Fruit fly (Drosophila melanogaster): ENCODE data around the gene CG4045.

Gene CG4045

dm6 chrX:2069787-2070707 is 5.7 kb downstream of the CG4045 start (continued):
- no peak for TF ChIP-seq Stat92E (GFP tag; optimal IDR thresholded peaks at IDR 0.05)
- no peak for TF ChIP-seq CG10267 (tag; optimal IDR thresholded peaks at IDR 0.05)
- no peak for TF ChIP-seq CG12219 (GFP tag; optimal IDR thresholded peaks at IDR 0.05)
- no peak for TF ChIP-seq TFAM (GFP tag; optimal IDR thresholded peaks at IDR 0.05)
- no peak for TF ChIP-seq psq (GFP tag; optimal IDR thresholded peaks at IDR 0.05)
- no peak for TF ChIP-seq bowl (GFP tag; IDR thresholded peaks at IDR 0.05)
- TF ChIP-seq lab (GFP tag; optimal IDR thresholded peaks at IDR 0.05): peak; percentile 40
- TF ChIP-seq dysf (GFP tag; IDR thresholded peaks at IDR 0.05): no peak
- TF ChIP-seq Med (GFP tag): peak; percentile 9
- TF ChIP-seq lbe (GFP tag; optimal IDR thresholded peaks at IDR 0.05): no peak
- no peak for TF ChIP-seq CkIIα-i1 (GFP tag; IDR thresholded peaks at IDR 0.05)
- no peak for TF ChIP-seq CG18619 (GFP tag; optimal IDR thresholded peaks at IDR 0.05)
- no peak for TF ChIP-seq z (GFP tag; IDR thresholded peaks at IDR 0.05)
- no peak for TF ChIP-seq CG15514 (GFP tag; optimal IDR thresholded peaks at IDR 0.05)
- TF ChIP-seq CG6765 (GFP tag; optimal IDR thresholded peaks at IDR 0.05): no peak
- TF ChIP-seq tio (GFP tag; optimal IDR thresholded peaks at IDR 0.05): no peak
- no peak for TF ChIP-seq lmd (GFP tag; IDR thresholded peaks at IDR 0.05)
- no peak for TF ChIP-seq Six4 (GFP tag; optimal IDR thresholded peaks at IDR 0.05)
- no peak for TF ChIP-seq H15 (GFP tag; IDR thresholded peaks at IDR 0.05)
- TF ChIP-seq Spps (tag; optimal IDR thresholded peaks at IDR 0.05): no peak

dm6 chrX:2068292-2068691 is 7.4 kb downstream of the CG4045 start, which contains the start of gene CG4194:
TSS of gene CG4194 (plus strand) at chrX:2068592.
- no peak for TF ChIP-seq Sox100B (GFP tag; optimal IDR thresholded peaks at IDR 0.05)
- no peak for TF ChIP-seq CG4424 (GFP tag; optimal IDR thresholded peaks at IDR 0.05)
- no peak for TF ChIP-seq Fer1 (GFP tag; optimal IDR thresholded peaks at IDR 0.05)
- TF ChIP-seq CG8765 (GFP tag; IDR thresholded peaks at IDR 0.05): no peak
- TF ChIP-seq lov (optimal IDR thresholded peaks at IDR 0.05): no peak
- no peak for TF ChIP-seq lov (GFP tag; IDR thresholded peaks at IDR 0.05)
- TF ChIP-seq ac (GFP tag; optimal IDR thresholded peaks at IDR 0.05): peak; percentile 8
- TF ChIP-seq CG34422 (GFP tag; IDR thresholded peaks at IDR 0.05): no peak
- no peak for TF ChIP-seq NFAT (GFP tag; IDR thresholded peaks at IDR 0.05)
- TF ChIP-seq amos (GFP tag; IDR thresholded peaks at IDR 0.05; ENCODE audit: partially characterized antibody): no peak
- peak; percentile 50 for TF ChIP-seq CG3163 (GFP tag; optimal IDR thresholded peaks at IDR 0.05)
- TF ChIP-seq toy (GFP tag; IDR thresholded peaks at IDR 0.05): no peak
- TF ChIP-seq Optix (GFP tag; IDR thresholded peaks at IDR 0.05): no peak
- TF ChIP-seq gcm (GFP tag; optimal IDR thresholded peaks at IDR 0.05): no peak
- TF ChIP-seq D19A (tag; optimal IDR thresholded peaks at IDR 0.05): no peak

dm6 chrX:2066259-2066658 is 9.4 kb downstream of the CG4045 start, which contains the start of gene CG14054:
TSS of gene CG14054 (minus strand) at chrX:2066359.
- TF ChIP-seq sens (GFP tag) (peak; percentile 24), tio (GFP tag; optimal IDR thresholded peaks at IDR 0.05) (no peak)

- TF ChIP-seq caup (GFP tag; optimal IDR thresholded peaks at IDR 0.05; ENCODE audit: severe bottlenecking) (no peak), MTF-1 (GFP tag; optimal IDR thresholded peaks at IDR 0.05; ENCODE audit: borderline replicate concordance) (no peak), bcd (GFP tag; optimal IDR thresholded peaks at IDR 0.05) (no peak), CG3065 (GFP tag; optimal IDR thresholded peaks at IDR 0.05) (no peak), tap (tag; optimal IDR thresholded peaks at IDR 0.05) (no peak), CG12659 (GFP tag; optimal IDR thresholded peaks at IDR 0.05) (peak; percentile 40), cas (GFP tag; IDR thresholded peaks at IDR 0.05) (no peak), ham (GFP tag; IDR thresholded peaks at IDR 0.05) (no peak), CG12391 (tag; optimal IDR thresholded peaks at IDR 0.05) (peak; percentile 33), emc (GFP tag; optimal IDR thresholded peaks at IDR 0.05) (no peak), maf-S (GFP tag; optimal IDR thresholded peaks at IDR 0.05) (no peak), Tbp (GFP tag; optimal IDR thresholded peaks at IDR 0.05) (peak; percentile 4)
Measured at dm6 chrX:2065073-2065472, 10.6 kb downstream of the CG4045 start, which contains the start of gene CG4281. TSS of gene CG4281 (minus strand) at chrX:2065142.

Measured in whole organism, embryonic.